Worm (Caenorhabditis elegans) whole organism, L4/young adult: ENCODE results near the gene cutl-15.

ENCODE experiments used
- W03F9.2 ChIP-seq: fragments of 150-350 bp; optimal IDR thresholded peaks from 2 replicates; lab custom pipeline; 2014; ENCODE audit warnings: missing biosample characterization, missing genetic modification characterization
- dao-5 ChIP-seq: sonication (generic microtip); optimal IDR thresholded peaks from 2 replicates; lab custom pipeline; 2016; ENCODE audit warnings: missing genotype, missing genetic modification characterization, moderate library complexity, missing compliant biosample characterization
- him-1 ChIP-seq: sonication (generic microtip); optimal IDR thresholded peaks from 2 replicates; lab custom pipeline; 2016; ENCODE audit warnings: missing genotype, missing genetic modification reagents, missing genetic modification characterization, missing compliant biosample characterization

Gene cutl-15

DNA sequence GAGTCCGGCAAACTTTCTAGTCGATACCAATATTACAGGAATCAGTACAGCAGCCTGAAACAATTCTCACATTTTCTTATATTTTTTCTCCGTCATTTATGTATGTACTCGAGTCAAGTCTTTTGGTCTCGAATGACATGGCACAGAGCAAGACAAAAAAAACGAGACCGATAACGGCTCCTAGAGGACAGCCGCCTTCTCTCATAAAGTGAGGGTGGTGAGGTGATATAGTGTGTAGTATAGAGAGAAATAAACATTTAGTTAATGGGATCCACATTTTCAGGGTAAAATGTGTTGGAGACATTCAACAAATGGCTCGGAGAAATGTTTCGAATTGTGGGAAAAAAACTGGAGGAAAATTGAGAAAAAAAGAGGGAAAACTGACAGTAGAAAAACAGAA, 14.7 kb upstream of the cutl-15 start:
- peak; percentile 9 for TF ChIP-seq him-1 (tag; lab: Kevin White, UChicago)
- no peak for TF ChIP-seq dao-5

DNA sequence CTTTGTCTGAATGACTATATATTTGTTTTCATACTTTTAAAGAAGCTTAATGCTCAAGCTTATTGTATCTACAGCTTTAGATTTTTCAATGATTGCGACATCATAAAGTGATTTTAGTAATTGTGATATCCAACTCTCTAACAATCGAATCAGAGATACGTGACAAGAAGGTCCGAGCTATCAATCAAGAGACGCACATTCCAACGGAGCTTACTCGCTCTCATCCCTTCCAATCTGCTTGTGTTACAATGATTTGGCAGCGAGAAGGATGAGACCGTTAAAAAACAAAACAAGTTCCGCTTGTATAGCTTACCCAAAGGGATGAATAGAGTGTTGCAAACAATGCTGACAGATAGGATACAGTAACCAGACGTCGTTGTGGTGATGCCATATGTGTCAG, 14.0 kb upstream of the cutl-15 start:
- no peak for TF ChIP-seq him-1 (tag; lab: Kevin White, UChicago)
- no peak for TF ChIP-seq dao-5
- no peak for TF ChIP-seq W03F9.2 (tag; lab: Kevin White, UChicago)

DNA sequence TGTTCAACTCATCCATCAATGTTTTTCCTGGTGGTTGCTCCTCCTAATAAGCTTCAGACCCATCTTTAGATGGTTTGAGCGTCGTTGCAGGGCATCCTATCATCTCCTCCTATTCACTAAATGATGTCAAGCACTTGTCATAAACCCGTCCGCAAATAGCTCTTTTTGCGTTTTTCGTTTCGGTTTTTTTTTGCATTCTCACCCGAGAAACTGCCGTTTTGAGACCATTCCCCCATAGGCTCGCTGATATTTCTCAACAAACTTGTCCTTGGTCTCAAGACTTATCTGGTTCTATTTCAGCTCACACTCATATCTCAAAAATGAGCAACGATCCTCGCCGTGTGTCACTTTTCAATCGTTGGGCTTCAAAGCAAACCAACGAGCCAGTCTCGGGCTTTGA, 12.9 kb upstream of the cutl-15 start, which contains the start of gene cal-2:
cal-2 (plus strand) TSS at position 301 of the 400 bp plus-strand sequence.
- TF ChIP-seq W03F9.2 (tag; lab: Kevin White, UChicago) (no peak), him-1 (tag; lab: Kevin White, UChicago) (no peak), dao-5 (no peak)

DNA sequence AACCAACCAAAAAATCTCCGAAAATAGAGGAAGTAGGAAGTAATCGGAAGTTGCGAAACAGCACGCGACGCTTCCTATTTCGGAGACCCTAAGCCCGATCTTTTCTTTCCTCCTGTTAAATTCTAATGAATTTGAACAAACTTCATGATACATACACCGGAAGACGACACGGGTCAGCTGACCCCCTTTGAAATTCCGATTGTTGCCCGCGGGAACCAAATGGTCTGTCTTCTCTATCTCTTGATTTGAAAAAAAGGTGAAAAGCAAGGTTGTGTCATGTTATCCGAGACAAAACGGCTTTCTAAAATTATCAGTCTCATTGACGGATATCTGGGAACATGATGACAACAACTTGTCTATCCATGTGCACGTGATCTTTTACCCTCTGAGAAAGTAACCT, 11.6 kb upstream of the cutl-15 start:
- no peak for TF ChIP-seq W03F9.2 (tag; lab: Kevin White, UChicago)
- TF ChIP-seq him-1 (tag; lab: Kevin White, UChicago): no peak
- TF ChIP-seq dao-5: no peak

DNA sequence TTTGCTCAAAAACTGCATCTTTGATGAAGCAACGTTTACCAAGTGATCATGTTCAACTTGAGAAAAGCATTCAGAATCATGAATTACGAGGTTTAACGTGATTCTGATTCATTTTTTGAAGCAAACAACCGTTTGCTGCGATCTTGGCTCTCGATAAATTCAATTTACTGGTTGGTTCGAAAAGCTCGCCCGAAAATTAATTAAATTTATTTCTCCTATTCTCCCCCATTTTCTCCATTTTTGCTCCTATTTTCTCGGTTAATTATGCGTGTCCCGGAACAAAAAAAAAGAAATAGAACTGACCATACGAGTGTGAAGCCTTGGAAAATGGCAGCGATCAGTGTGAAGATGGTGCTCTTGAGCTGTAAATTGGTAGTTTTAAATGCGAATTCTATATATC, 9.4 kb upstream of the cutl-15 start:
- no peak for TF ChIP-seq dao-5
- TF ChIP-seq W03F9.2 (tag; lab: Kevin White, UChicago): no peak
- TF ChIP-seq him-1 (tag; lab: Kevin White, UChicago): no peak

DNA sequence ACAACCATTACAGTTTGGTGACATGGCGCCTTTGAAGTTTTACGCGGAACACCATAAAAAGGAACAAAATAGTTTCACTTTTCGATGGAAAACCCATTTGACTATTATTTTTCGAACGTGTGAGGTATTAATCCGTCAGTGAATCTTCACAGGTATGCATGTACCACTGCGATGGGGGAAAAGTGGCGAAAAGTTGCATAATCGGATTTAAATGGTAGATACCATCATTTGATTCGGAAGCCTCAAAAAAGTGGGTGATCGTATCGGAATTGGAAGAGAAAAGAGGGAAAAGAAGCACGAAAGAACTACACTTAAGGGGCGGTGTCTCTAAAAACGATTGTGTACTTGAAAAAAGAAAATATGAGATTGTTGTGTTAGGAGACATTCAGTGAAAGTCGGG, 6.2 kb upstream of the cutl-15 start:
- TF ChIP-seq him-1 (tag; lab: Kevin White, UChicago): no peak
- TF ChIP-seq dao-5: no peak
- TF ChIP-seq W03F9.2 (tag; lab: Kevin White, UChicago): no peak

DNA sequence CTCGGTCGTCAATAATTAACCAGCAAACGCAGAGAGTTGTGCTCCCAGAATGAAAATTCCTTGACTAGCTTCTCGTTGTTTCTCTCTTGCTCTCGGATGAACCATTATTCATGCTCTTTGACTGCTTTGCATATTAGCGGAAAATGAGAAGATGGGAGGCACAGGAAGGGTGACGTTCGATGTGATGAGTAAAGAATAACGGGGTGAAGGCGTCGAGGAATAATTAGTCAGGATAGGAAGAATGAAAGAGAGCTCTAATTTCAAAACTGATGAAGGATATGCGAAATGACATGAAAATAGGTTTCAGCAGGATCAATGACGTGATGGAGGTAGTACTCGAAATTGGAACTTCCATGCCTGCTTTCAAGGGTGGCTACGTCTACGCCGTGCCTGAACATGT, 3.8 kb upstream of the cutl-15 start:
- TF ChIP-seq him-1 (tag; lab: Kevin White, UChicago) (no peak), dao-5 (no peak), W03F9.2 (tag; lab: Kevin White, UChicago) (no peak)

DNA sequence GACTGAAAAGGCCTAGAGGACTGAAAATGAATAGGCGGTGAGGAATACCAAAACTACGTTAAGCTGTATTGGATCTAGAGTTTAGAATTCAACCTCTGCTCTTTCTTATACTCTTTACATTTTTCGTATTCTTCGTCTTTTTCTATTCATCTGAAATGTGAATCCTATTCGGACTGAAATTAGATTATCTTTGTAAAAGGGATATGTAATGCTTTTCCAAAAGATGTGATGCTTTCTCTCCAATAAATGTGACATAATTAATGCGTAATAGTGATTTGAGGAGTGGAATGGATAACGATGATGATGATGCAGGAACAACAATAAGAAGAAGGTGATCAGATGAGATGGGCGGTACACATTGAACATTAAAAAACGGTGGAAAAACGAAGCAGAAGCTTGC, 1.2 kb upstream of the cutl-15 start:
- TF ChIP-seq W03F9.2 (tag; lab: Kevin White, UChicago): no peak

DNA sequence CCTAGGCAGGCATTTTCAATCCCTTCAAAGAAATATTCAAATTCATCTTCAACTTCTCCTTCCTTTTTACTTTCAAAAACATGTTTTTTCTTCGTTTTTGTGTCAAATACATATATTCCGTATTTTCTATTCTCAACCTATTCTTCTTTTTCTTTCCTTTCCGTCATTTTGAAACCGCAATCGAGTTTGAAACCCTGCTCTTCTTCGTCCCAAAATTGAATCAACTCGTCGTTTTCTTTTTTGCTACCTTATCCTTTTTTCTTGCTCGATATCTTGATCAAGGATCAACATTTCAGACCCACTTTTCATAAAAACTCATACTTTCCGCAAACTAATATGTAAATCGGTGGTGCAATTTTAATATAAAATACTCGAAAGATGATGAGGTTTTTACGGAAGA, 2.3 kb downstream of the cutl-15 start:
- TF ChIP-seq him-1 (tag; lab: Kevin White, UChicago) (no peak), W03F9.2 (tag; lab: Kevin White, UChicago) (no peak), dao-5 (no peak)

DNA sequence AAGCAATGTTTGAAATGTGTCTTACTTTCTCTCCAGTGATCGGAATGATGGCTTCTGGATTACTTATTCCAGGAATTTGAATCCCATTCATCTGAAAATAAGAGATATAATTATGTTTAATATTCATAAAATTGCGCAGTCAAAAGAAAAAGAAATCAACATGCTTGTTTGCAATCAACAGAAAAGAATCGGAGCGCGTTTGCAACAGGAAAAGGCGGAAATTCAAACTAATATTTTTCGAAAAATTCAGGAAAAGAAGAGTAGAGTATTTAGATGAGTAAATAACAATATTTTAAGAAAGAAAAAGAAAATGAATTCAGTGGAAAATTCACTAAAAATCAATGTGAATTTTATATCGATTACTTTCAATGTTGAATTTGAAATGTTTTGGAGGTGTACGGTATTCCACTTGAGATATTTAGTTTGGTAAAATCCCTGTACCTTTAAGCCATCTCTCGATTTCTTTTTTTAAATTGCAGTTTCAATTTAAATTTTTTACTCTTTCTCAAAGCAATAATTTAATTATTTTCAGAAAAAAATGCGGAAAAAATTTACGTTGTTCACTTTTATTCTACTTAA, 7.0 kb downstream of the cutl-15 start, which contains the start of the genes set-17 and T21B10.4:
set-17 (minus strand) TSS at position 127 of the 579 bp plus-strand sequence.
T21B10.4 (plus strand) TSS at position 533 of the 579 bp plus-strand sequence.
- TF ChIP-seq dao-5 (no peak), W03F9.2 (tag; lab: Kevin White, UChicago) (peak; percentile 33), him-1 (tag; lab: Kevin White, UChicago) (no peak)

DNA sequence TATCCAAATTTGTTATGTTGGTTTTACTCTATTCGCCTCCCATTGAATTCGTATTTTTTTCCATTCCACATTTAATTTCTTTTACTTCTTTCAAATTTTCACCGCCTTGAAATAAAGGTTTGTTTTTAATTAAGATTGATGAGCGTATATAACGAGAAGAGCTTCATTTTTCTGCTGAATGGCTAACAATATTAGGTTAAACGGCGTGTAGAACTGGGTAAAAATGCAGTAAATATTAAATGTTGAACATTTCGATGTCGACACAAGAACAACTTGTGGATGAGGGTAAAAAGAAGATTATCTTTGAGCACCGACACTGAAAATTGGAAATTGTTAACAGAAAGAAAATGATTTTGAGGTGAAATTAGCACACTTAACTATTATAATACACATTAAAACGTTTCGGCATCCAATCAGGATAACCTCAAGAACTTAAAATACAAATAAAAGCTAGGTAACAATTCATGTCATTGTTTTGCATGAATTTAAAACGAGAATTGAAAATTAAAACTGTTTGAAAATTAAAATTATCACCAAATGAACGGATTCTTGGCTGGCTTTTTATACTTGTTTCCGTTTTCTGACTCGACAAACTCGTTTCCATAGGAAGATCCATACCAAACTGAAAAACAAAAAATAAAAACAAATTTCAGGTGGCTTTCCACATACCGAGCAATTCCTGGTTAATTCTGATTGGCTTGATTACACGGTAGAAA, 8.4 kb downstream of the cutl-15 start:
- TF ChIP-seq W03F9.2 (tag; lab: Kevin White, UChicago): no peak
- no peak for TF ChIP-seq him-1 (tag; lab: Kevin White, UChicago)
- no peak for TF ChIP-seq dao-5

DNA sequence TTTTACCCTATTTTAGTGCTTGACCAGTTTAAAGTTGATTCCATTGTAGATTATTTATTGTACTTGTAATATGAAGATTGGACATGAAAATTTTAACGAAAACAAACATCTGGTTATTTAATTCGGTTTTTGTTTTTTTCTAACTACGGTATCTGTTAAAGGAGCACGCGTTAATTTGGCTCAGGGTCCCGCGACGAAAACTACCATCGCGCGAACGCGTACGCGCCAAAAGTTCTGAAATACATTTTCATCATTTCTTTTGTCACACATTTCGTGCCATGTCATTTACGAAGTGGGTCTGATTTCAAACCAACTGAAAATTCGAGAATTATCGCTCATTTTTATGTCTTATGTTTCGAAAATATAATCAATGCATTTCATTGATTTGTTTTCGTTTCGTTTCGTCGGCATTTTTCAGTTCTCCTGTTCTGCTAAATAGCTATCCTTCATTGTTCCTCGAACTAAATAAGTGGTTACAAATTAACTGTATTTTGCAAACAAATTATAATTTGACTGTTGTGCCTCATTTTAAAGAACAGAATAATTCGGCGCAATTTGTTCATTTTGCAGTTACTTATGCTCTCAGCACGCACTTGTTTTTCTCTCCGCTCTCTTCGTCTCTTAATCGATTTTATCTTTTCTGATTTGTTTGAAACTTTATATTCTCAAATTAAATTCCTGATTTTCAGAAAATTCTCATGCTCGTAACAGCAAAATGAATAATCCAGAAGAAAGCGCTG, 13.6 kb downstream of the cutl-15 start, which contains the start of gene T21B10.3:
T21B10.3 (plus strand) TSS at position 690 of the 740 bp plus-strand sequence.
- TF ChIP-seq W03F9.2 (tag; lab: Kevin White, UChicago) (peak; percentile 68), him-1 (tag; lab: Kevin White, UChicago) (peak; percentile 22), dao-5 (no peak)

DNA sequence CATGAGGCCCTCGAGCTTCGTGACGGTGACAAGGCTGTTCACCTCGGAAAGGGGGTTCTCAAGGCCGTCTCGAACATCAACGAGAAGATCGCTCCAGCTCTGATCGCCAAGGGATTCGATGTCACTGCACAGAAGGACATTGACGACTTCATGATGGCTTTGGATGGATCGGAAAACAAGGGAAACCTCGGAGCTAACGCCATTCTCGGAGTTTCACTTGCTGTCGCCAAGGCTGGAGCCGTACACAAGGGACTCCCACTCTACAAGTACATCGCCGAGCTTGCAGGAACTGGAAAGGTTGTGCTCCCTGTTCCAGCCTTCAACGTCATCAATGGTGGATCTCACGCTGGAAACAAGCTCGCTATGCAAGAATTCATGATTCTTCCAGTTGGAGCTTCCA, 15.1 kb downstream of the cutl-15 start:
- TF ChIP-seq dao-5: no peak
- no peak for TF ChIP-seq him-1 (tag; lab: Kevin White, UChicago)
- TF ChIP-seq W03F9.2 (tag; lab: Kevin White, UChicago): no peak
